Worm (Caenorhabditis elegans) whole organism, L4 larva: ENCODE measurements around the gene pbo-4.
A peak's percentile ranks its signal among the peaks of the same experiment; 100 is the strongest.

Experiments
- D1046.2 ChIP-seq: fragments of 200-800 bp; sonication (Bioruptor generic); IDR thresholded peaks from 2 replicates; pipeline ENCODE4 v1.3.6; 2022; ENCODE audit warnings: missing genetic modification characterization, missing compliant biosample characterization
- F44E2.7 ChIP-seq: fragments of 200-800 bp; sonication (Bioruptor generic); IDR thresholded peaks from 2 replicates; pipeline ENCODE4 v2.1.2; 2022; ENCODE audit warnings: missing genetic modification characterization, missing compliant biosample characterization
- aha-1 ChIP-seq: fragments of 150-350 bp; peaks from one replicate; lab custom pipeline; 2014; ENCODE audit warnings: missing biosample characterization, missing genetic modification characterization
- arid-1 ChIP-seq: fragments of 200-800 bp; sonication (Bioruptor generic); conservative IDR thresholded peaks from 2 replicates; pipeline ENCODE4 v1.3.6; 2022; ENCODE audit warnings: missing genetic modification reagents, missing genetic modification characterization, missing compliant biosample characterization
- attf-4 ChIP-seq: sonication (generic microtip); optimal IDR thresholded peaks from 3 replicates; lab custom pipeline; 2017; ENCODE audit warnings: missing biosample characterization, missing genetic modification characterization
- ceh-28 ChIP-seq: fragments of 150-350 bp; optimal IDR thresholded peaks from 2 replicates; lab custom pipeline; 2014; ENCODE audit warnings: missing biosample characterization, missing genetic modification reagents, missing genetic modification characterization
- ctbp-1 ChIP-seq: fragments of 200-800 bp; sonication (Bioruptor generic); IDR thresholded peaks from 2 replicates; pipeline ENCODE4 v1.3.6; 2022; ENCODE audit warnings: missing genetic modification reagents, missing genetic modification characterization, missing compliant biosample characterization
- daf-16 ChIP-seq, 3 experiments: sonication (generic microtip); optimal IDR thresholded peaks; 2 replicates each; lab custom pipeline; 2016 to 2017; ENCODE audit warnings: missing genetic modification characterization in 3 of 3, missing genetic modification reagents in 3 of 3, mild to moderate bottlenecking in 2 of 3, missing compliant biosample characterization in 2 of 3, missing biosample characterization in 1 of 3, moderate library complexity in 1 of 3
- dmd-6 ChIP-seq: fragments of 200-800 bp; sonication (Bioruptor generic); IDR thresholded peaks from 2 replicates; pipeline ENCODE4 v1.3.6; 2022; ENCODE audit warnings: missing genetic modification reagents, missing genetic modification characterization, missing compliant biosample characterization
- dve-1 ChIP-seq: sonication (generic microtip); optimal IDR thresholded peaks from 2 replicates; lab custom pipeline; 2017; ENCODE audit warnings: antibody characterized with exemption, mild to moderate bottlenecking, missing genetic modification characterization, missing compliant biosample characterization; ENCODE audit not compliant: insufficient read depth
- egl-27 ChIP-seq: sonication (generic microtip); optimal IDR thresholded peaks from 3 replicates; lab custom pipeline; 2017; ENCODE audit warnings: missing biosample characterization, missing genetic modification reagents, missing genetic modification characterization
- fkh-10 ChIP-seq: fragments of 150-350 bp; optimal IDR thresholded peaks from 2 replicates; lab custom pipeline; 2014; ENCODE audit warnings: missing biosample characterization, missing genetic modification reagents, missing genetic modification characterization
- hlh-11 ChIP-seq: fragments of 200-800 bp; sonication (Bioruptor generic); optimal IDR thresholded peaks from 2 replicates; lab custom pipeline; 2018; ENCODE audit warnings: mild to moderate bottlenecking, missing genetic modification characterization, missing compliant biosample characterization
- hmg-1.1 ChIP-seq: fragments of 200-800 bp; sonication (Bioruptor generic); IDR thresholded peaks from 2 replicates; pipeline ENCODE4 v1.3.6; 2022; ENCODE audit warnings: missing genetic modification reagents, missing genetic modification characterization, missing compliant biosample characterization
- lin-39 ChIP-seq: fragments of 150-350 bp; optimal IDR thresholded peaks from 2 replicates; lab custom pipeline; 2014; ENCODE audit warnings: missing biosample characterization, missing genetic modification reagents, missing genetic modification characterization
- lir-3 ChIP-seq: sonication (generic microtip); optimal IDR thresholded peaks from 2 replicates; lab custom pipeline; 2016; ENCODE audit warnings: mild to moderate bottlenecking, missing genetic modification characterization, missing compliant biosample characterization
- lsy-2 ChIP-seq, 2 experiments: fragments of 150-350 bp in 1 of 2; sonication (generic microtip) in 1 of 2; optimal IDR thresholded peaks; 2 replicates each; lab custom pipeline; 2014 to 2017; ENCODE audit warnings: missing biosample characterization in 2 of 2, missing genetic modification characterization in 2 of 2
- mes-2 ChIP-seq: sonication (generic microtip); optimal IDR thresholded peaks from 2 replicates; lab custom pipeline; 2016; ENCODE audit warnings: missing genotype, mild to moderate bottlenecking, missing genetic modification characterization, missing compliant biosample characterization; ENCODE audit not compliant: poor library complexity, severe bottlenecking
- nhr-11 ChIP-seq: fragments of 150-350 bp; optimal IDR thresholded peaks from 2 replicates; lab custom pipeline; 2014; ENCODE audit warnings: missing biosample characterization, missing genetic modification characterization
- nhr-28 ChIP-seq: fragments of 150-350 bp; optimal IDR thresholded peaks from 2 replicates; lab custom pipeline; 2014; ENCODE audit warnings: missing biosample characterization, missing genetic modification characterization
- nhr-41 ChIP-seq: fragments of 200-800 bp; sonication (Bioruptor generic); IDR thresholded peaks from 2 replicates; pipeline ENCODE4 v1.3.6; 2022; ENCODE audit warnings: missing genetic modification reagents, missing genetic modification characterization, missing compliant biosample characterization
- php-3 ChIP-seq: fragments of 200-800 bp; sonication (Bioruptor generic); IDR thresholded peaks from 2 replicates; pipeline ENCODE4 v1.3.6; 2022; ENCODE audit warnings: missing genetic modification reagents, missing genetic modification characterization, missing compliant biosample characterization
- saeg-2 ChIP-seq: fragments of 200-800 bp; sonication (Bioruptor generic); IDR thresholded peaks from 2 replicates; pipeline ENCODE4 v1.3.6; 2022; ENCODE audit warnings: missing genetic modification reagents, missing genetic modification characterization, missing compliant biosample characterization
- set-16 ChIP-seq: fragments of 200-800 bp; sonication (Bioruptor generic); IDR thresholded peaks from 2 replicates; pipeline ENCODE4 v1.3.6; 2022; ENCODE audit warnings: missing genetic modification reagents, missing genetic modification characterization, missing compliant biosample characterization
- tag-97 ChIP-seq: fragments of 200-800 bp; sonication (Bioruptor generic); IDR thresholded peaks from 2 replicates; pipeline ENCODE4 v1.3.6; 2022; ENCODE audit warnings: missing genetic modification characterization, missing compliant biosample characterization
- unc-130 ChIP-seq: sonication (generic microtip); optimal IDR thresholded peaks from 2 replicates; lab custom pipeline; 2016; ENCODE audit warnings: missing genetic modification reagents, missing genetic modification characterization, missing compliant biosample characterization
- unc-62 ChIP-seq, 3 experiments: fragments of 150-350 bp in 1 of 3; sonication (generic microtip); optimal IDR thresholded peaks in 2 of 3; peaks in 1 of 3; 1 replicate in 1 of 3; 2 replicates in 2 of 3; lab custom pipeline; 2014 to 2017; ENCODE audit warnings: missing biosample characterization in 3 of 3, missing genetic modification characterization in 3 of 3, missing genetic modification reagents in 3 of 3, missing genotype in 1 of 3
- zfp-3 ChIP-seq: fragments of 200-800 bp; sonication (Bioruptor generic); conservative IDR thresholded peaks from 2 replicates; pipeline ENCODE4 v1.3.6; 2022; ENCODE audit warnings: missing genetic modification reagents, missing genetic modification characterization, missing compliant biosample characterization
- zip-11 ChIP-seq: fragments of 200-800 bp; sonication (Bioruptor generic); IDR thresholded peaks from 2 replicates; pipeline ENCODE4 v1.3.6; 2022; ENCODE audit warnings: missing genetic modification characterization, missing compliant biosample characterization
- zip-2 ChIP-seq: fragments of 150-350 bp; optimal IDR thresholded peaks from 2 replicates; lab custom pipeline; 2014; ENCODE audit warnings: missing biosample characterization, missing genetic modification characterization

The pbo-4 gene

ce11 chrX:10976447-10977196, 22.7 kb downstream of the pbo-4 start:
- TF ChIP-seq arid-1 (GFP tag; lab: Robert Waterston, UW) (no peak), daf-16 (GFP tag; optimal IDR thresholded peaks at IDR 0.05; lab: Kevin White, UChicago) (no peak), daf-16 (tag; optimal IDR thresholded peaks at IDR 0.05; lab: Kevin White, UChicago) (peak; percentile 93)
- TF ChIP-seq, all 104 proteins: peak for 1

- TF ChIP-seq unc-62 (GFP tag; optimal IDR thresholded peaks at IDR 0.05 in 1 of 2; lab: Kevin White, UChicago) (peak in 1 of 2 experiments; percentile 16), unc-62 (tag; optimal IDR thresholded peaks at IDR 0.05; lab: Kevin White, UChicago) (no peak), ceh-28 (tag; lab: Kevin White, UChicago) (no peak)
These were observed 25.3 kb downstream of the pbo-4 start, which contains the start of gene pxn-2 for ce11 chrX:10979186-10979585. pxn-2 (minus strand) TSS chrX:10979286.

- TF ChIP-seq aha-1 (tag; lab: Kevin White, UChicago) (peak; percentile 62), daf-16 (GFP tag; optimal IDR thresholded peaks at IDR 0.05; lab: Kevin White, UChicago) (peak in 1 of 2 experiments; percentile 25), daf-16 (tag; optimal IDR thresholded peaks at IDR 0.05; lab: Kevin White, UChicago) (peak; percentile 87), lir-3 (no peak), attf-4 (no peak), dmd-6 (peak; percentile 43)
- TF ChIP-seq, all 104 proteins: peak for 3
These were observed 27.4 kb downstream of the pbo-4 start for ce11 chrX:10981374-10981773.

- TF ChIP-seq aha-1 (tag; lab: Kevin White, UChicago) (peak; percentile 34), lin-39 (no peak)
These were observed 28.1 kb downstream of the pbo-4 start, which contains the start of gene ver-4 for ce11 chrX:10982051-10982450. ver-4 (plus strand) TSS chrX:10982351.

- TF ChIP-seq egl-27 (tag; lab: Kevin White, UChicago) (no peak), nhr-41 (no peak), hmg-1.1 (GFP tag; lab: Robert Waterston, UW) (no peak), nhr-11 (tag; lab: Kevin White, UChicago) (no peak), zip-11 (no peak), mes-2 (tag; lab: Kevin White, UChicago) (no peak), D1046.2 (no peak), zfp-3 (no peak), hlh-11 (tag; lab: Kevin White, UChicago) (no peak), F44E2.7 (GFP tag; lab: Robert Waterston, UW) (no peak), lsy-2 (tag; optimal IDR thresholded peaks at IDR 0.05; lab: Kevin White, UChicago) (no peak), set-16 (GFP tag; lab: Robert Waterston, UW) (no peak), unc-130 (no peak)
These were observed 35.4 kb downstream of the pbo-4 start for ce11 chrX:10989286-10989685.

ce11 chrX:10990159-10990854, 36.4 kb downstream of the pbo-4 start:
- TF ChIP-seq dve-1 (tag; lab: Kevin White, UChicago) (peak; percentile 29), dmd-6 (peak; percentile 20; the same call in 1 of the 2 replicates), daf-16 (GFP tag; optimal IDR thresholded peaks at IDR 0.05; lab: Kevin White, UChicago) (no peak), daf-16 (tag; optimal IDR thresholded peaks at IDR 0.05; lab: Kevin White, UChicago) (peak; percentile 88), zip-2 (tag; lab: Kevin White, UChicago) (no peak), aha-1 (tag; lab: Kevin White, UChicago) (peak; percentile 74), hlh-11 (tag; lab: Kevin White, UChicago) (peak; percentile 48), tag-97 (GFP tag; lab: Robert Waterston, UW) (0 out of 2 replicates have a peak, but pooled peaks have one; percentile 29), fkh-10 (GFP tag; lab: Kevin White, UChicago) (no peak), ctbp-1 (GFP tag; lab: Robert Waterston, UW) (no peak), saeg-2 (GFP tag; lab: Robert Waterston, UW) (0 out of 2 replicates have a peak, but pooled peaks have one; percentile 11), hmg-1.1 (GFP tag; lab: Robert Waterston, UW) (peak; percentile 42; the same call in 1 of the 2 replicates), nhr-28 (tag; lab: Kevin White, UChicago) (peak; percentile 7), php-3 (GFP tag; lab: Robert Waterston, UW) (peak; percentile 68)
